Fruit fly (Drosophila melanogaster) whole organism, embryonic: Measurements from ENCODE around the gene Gycalpha99B.

ENCODE experiments used
- Antp ChIP-seq: fragments of 200-800 bp; sonication (Bioruptor generic); optimal IDR thresholded peaks from 3 replicates; lab custom pipeline; 2016; ENCODE audit warnings: missing biosample characterization, missing genetic modification characterization
- Atf3 ChIP-seq: fragments of 200-800 bp; sonication (Bioruptor generic); optimal IDR thresholded peaks from 3 replicates; lab custom pipeline; 2016; ENCODE audit warnings: missing biosample characterization, missing genetic modification characterization
- B-H2 ChIP-seq: fragments of 200-800 bp; sonication (Bioruptor generic); optimal IDR thresholded peaks from 2 replicates; lab custom pipeline; 2018; ENCODE audit warnings: missing biosample characterization, mild to moderate bottlenecking, missing genetic modification characterization
- Bgb ChIP-seq: fragments of 200-800 bp; sonication (Bioruptor generic); IDR thresholded peaks from 2 replicates; pipeline ENCODE4 v1.3.6; 2022; ENCODE audit warnings: missing biosample characterization, missing genetic modification characterization; ENCODE audit not compliant: partially characterized antibody
- CG10959 ChIP-seq: fragments of 200-800 bp; sonication (Bioruptor generic); IDR thresholded peaks from 2 replicates; pipeline ENCODE4 v1.3.6; 2022; ENCODE audit warnings: missing biosample characterization, missing genetic modification characterization
- CG11456 ChIP-seq: fragments of 200-800 bp; sonication (Bioruptor generic); IDR thresholded peaks from 3 replicates; pipeline ENCODE4 v1.3.6; 2022; ENCODE audit warnings: missing biosample characterization, missing genetic modification characterization
- CG13424 ChIP-seq: fragments of 200-800 bp; sonication (Bioruptor generic); optimal IDR thresholded peaks from 2 replicates; lab custom pipeline; 2019; ENCODE audit warnings: missing biosample characterization, mild to moderate bottlenecking, missing genetic modification characterization, moderate library complexity
- CG15269 ChIP-seq: fragments of 200-800 bp; sonication (Bioruptor generic); optimal IDR thresholded peaks from 2 replicates; lab custom pipeline; 2018; ENCODE audit warnings: missing biosample characterization, mild to moderate bottlenecking, missing genetic modification characterization, moderate library complexity
- CG1529 ChIP-seq: fragments of 200-800 bp; sonication (Bioruptor generic); optimal IDR thresholded peaks from 3 replicates; lab custom pipeline; 2018; ENCODE audit warnings: missing biosample characterization, missing genetic modification characterization
- CG16779 ChIP-seq: fragments of 200-800 bp; sonication (Bioruptor generic); IDR thresholded peaks from 2 replicates; pipeline ENCODE4 v1.3.6; 2022; ENCODE audit warnings: missing biosample characterization, missing genetic modification characterization
- CG17186 ChIP-seq: fragments of 200-800 bp; sonication (Bioruptor generic); optimal IDR thresholded peaks from 3 replicates; lab custom pipeline; 2017; ENCODE audit warnings: missing biosample characterization, missing genetic modification reagents, missing genetic modification characterization
- CG17359 ChIP-seq: fragments of 200-800 bp; sonication (Bioruptor generic); optimal IDR thresholded peaks from 3 replicates; lab custom pipeline; 2018; ENCODE audit warnings: missing biosample characterization, mild to moderate bottlenecking, missing genetic modification characterization, moderate library complexity
- CG18476 ChIP-seq: fragments of 200-800 bp; sonication (Bioruptor generic); optimal IDR thresholded peaks from 2 replicates; lab custom pipeline; 2016; ENCODE audit warnings: missing biosample characterization, mild to moderate bottlenecking, missing genetic modification characterization
- CG2678 ChIP-seq: fragments of 200-800 bp; sonication (Bioruptor generic); optimal IDR thresholded peaks from 3 replicates; lab custom pipeline; 2019; ENCODE audit warnings: missing biosample characterization, mild to moderate bottlenecking, missing genetic modification characterization, moderate library complexity
- CG2889 ChIP-seq: fragments of 200-800 bp; sonication (Bioruptor generic); IDR thresholded peaks from 3 replicates; pipeline ENCODE4 v1.3.6; 2022; ENCODE audit warnings: missing biosample characterization, missing genetic modification characterization
- CG5245 ChIP-seq: fragments of 200-800 bp; sonication (Bioruptor generic); optimal IDR thresholded peaks from 3 replicates; lab custom pipeline; 2016; ENCODE audit warnings: missing biosample characterization, missing genetic modification characterization
- CG5953 ChIP-seq: fragments of 200-800 bp; sonication (Bioruptor generic); IDR thresholded peaks from 2 replicates; pipeline ENCODE4 v1.3.6; 2022; ENCODE audit warnings: missing biosample characterization, missing genetic modification characterization
- CG7372 ChIP-seq: fragments of 200-800 bp; sonication (Bioruptor generic); IDR thresholded peaks from 2 replicates; pipeline ENCODE4 v1.3.6; 2022; ENCODE audit warnings: missing biosample characterization, missing genetic modification characterization
- CG8388 ChIP-seq: fragments of 200-800 bp; sonication (Bioruptor generic); optimal IDR thresholded peaks from 2 replicates; lab custom pipeline; 2019; ENCODE audit warnings: missing biosample characterization, mild to moderate bottlenecking, missing genetic modification characterization, moderate library complexity
- CG9215 ChIP-seq: fragments of 200-800 bp; sonication (Bioruptor generic); IDR thresholded peaks from 2 replicates; pipeline ENCODE4 v1.3.6; 2022; ENCODE audit warnings: missing biosample characterization, missing genetic modification characterization
- CG9727 ChIP-seq: fragments of 200-800 bp; sonication (Bioruptor generic); optimal IDR thresholded peaks from 3 replicates; lab custom pipeline; 2017; ENCODE audit warnings: missing biosample characterization, mild to moderate bottlenecking, missing genetic modification characterization
- CTCF ChIP-seq: fragments of 200-800 bp; sonication (Bioruptor generic); optimal IDR thresholded peaks from 2 replicates; lab custom pipeline; 2017; ENCODE audit warnings: missing biosample characterization, mild to moderate bottlenecking, missing genetic modification characterization, moderate library complexity
- Chrac-16 ChIP-seq: fragments of 200-800 bp; sonication (Bioruptor generic); optimal IDR thresholded peaks from 3 replicates; lab custom pipeline; 2016; ENCODE audit warnings: missing biosample characterization, missing genetic modification characterization
- Dbx ChIP-seq: fragments of 200-800 bp; sonication (Bioruptor generic); IDR thresholded peaks from 3 replicates; pipeline ENCODE4 v1.3.6; 2022; ENCODE audit warnings: missing biosample characterization, missing genetic modification characterization
- Dfd ChIP-seq, 2 experiments: fragments of >200 bp; optimal IDR thresholded peaks; 2 replicates each; lab custom pipeline; 2017; ENCODE audit warnings: missing biosample characterization in 2 of 2, missing genetic modification characterization in 2 of 2
- Fer2 ChIP-seq: fragments of 200-800 bp; sonication (Bioruptor generic); optimal IDR thresholded peaks from 2 replicates; lab custom pipeline; 2018; ENCODE audit warnings: missing biosample characterization, mild to moderate bottlenecking, missing genetic modification characterization, moderate library complexity
- Gsc ChIP-seq: fragments of 200-800 bp; sonication (Bioruptor generic); IDR thresholded peaks from 2 replicates; pipeline ENCODE4 v1.3.6; 2022; ENCODE audit warnings: missing biosample characterization, missing genetic modification characterization
- Lhr ChIP-seq: fragments of 200-800 bp; sonication (Bioruptor generic); optimal IDR thresholded peaks from 3 replicates; lab custom pipeline; 2017; ENCODE audit warnings: mild to moderate bottlenecking, missing biosample characterization, missing genetic modification reagents, missing genetic modification characterization
- Max ChIP-seq: fragments of 200-800 bp; sonication (Bioruptor generic); optimal IDR thresholded peaks from 2 replicates; lab custom pipeline; 2016; ENCODE audit warnings: missing biosample characterization, mild to moderate bottlenecking, missing genetic modification characterization
- Med ChIP-seq: fragments of 200-800 bp; sonication (Bioruptor generic); peaks from one replicate; lab custom pipeline; 2016; ENCODE audit warnings: missing biosample characterization, missing genetic modification characterization, mild to moderate bottlenecking, inconsistent platforms, moderate library complexity
- Opbp ChIP-seq: fragments of 200-800 bp; sonication (Bioruptor generic); IDR thresholded peaks from 3 replicates; pipeline ENCODE4 v1.3.6; 2022; ENCODE audit warnings: missing biosample characterization, missing genetic modification characterization; ENCODE audit not compliant: partially characterized antibody
- Poxn ChIP-seq: fragments of 200-800 bp; sonication (Bioruptor generic); IDR thresholded peaks from 2 replicates; pipeline ENCODE4 v1.3.6; 2022; ENCODE audit warnings: missing biosample characterization, missing genetic modification characterization
- Scr ChIP-seq: fragments of 200-800 bp; sonication (Bioruptor generic); IDR thresholded peaks from 2 replicates; pipeline ENCODE4 v1.3.6; 2022; ENCODE audit warnings: missing biosample characterization, missing genetic modification characterization; ENCODE audit not compliant: partially characterized antibody
- Vsx1 ChIP-seq: fragments of 200-800 bp; sonication (Bioruptor generic); optimal IDR thresholded peaks from 2 replicates; lab custom pipeline; 2017; ENCODE audit warnings: missing biosample characterization, mild to moderate bottlenecking, missing genetic modification characterization, missing genetic modification reagents
- dpn ChIP-seq, 2 experiments: fragments of 200-800 bp; sonication (Bioruptor generic); optimal IDR thresholded peaks; 3 replicates each; lab custom pipeline; 2016; ENCODE audit warnings: missing biosample characterization in 2 of 2, missing genetic modification characterization in 2 of 2
- ewg ChIP-seq: fragments of 200-800 bp; sonication (Bioruptor generic); optimal IDR thresholded peaks from 3 replicates; lab custom pipeline; 2017; ENCODE audit warnings: mild to moderate bottlenecking, missing biosample characterization, missing genetic modification reagents, missing genetic modification characterization
- fd3F ChIP-seq: fragments of 200-800 bp; sonication (Bioruptor generic); optimal IDR thresholded peaks from 2 replicates; lab custom pipeline; 2018; ENCODE audit warnings: missing biosample characterization, mild to moderate bottlenecking, missing genetic modification characterization, moderate library complexity
- fu2 ChIP-seq: fragments of 200-800 bp; sonication (Bioruptor generic); optimal IDR thresholded peaks from 2 replicates; lab custom pipeline; 2016; ENCODE audit warnings: missing biosample characterization, missing genetic modification characterization
- hbn ChIP-seq: fragments of 200-800 bp; sonication (Bioruptor generic); IDR thresholded peaks from 2 replicates; pipeline ENCODE4 v1.3.6; 2022; ENCODE audit warnings: missing biosample characterization, missing genetic modification characterization; ENCODE audit not compliant: partially characterized antibody
- hth ChIP-seq: fragments of >200 bp; optimal IDR thresholded peaks from 2 replicates; lab custom pipeline; 2017; ENCODE audit warnings: inconsistent platforms
- inv ChIP-seq: fragments of 200-800 bp; sonication (Bioruptor generic); IDR thresholded peaks from 2 replicates; pipeline ENCODE4 v1.3.6; 2022; ENCODE audit warnings: missing biosample characterization, missing genetic modification characterization; ENCODE audit not compliant: partially characterized antibody
- jing ChIP-seq: fragments of 200-800 bp; sonication (Bioruptor generic); optimal IDR thresholded peaks from 2 replicates; lab custom pipeline; 2018; ENCODE audit warnings: missing biosample characterization, mild to moderate bottlenecking, missing genetic modification characterization
- jumu ChIP-seq: fragments of 200-800 bp; sonication (Bioruptor generic); optimal IDR thresholded peaks from 3 replicates; lab custom pipeline; 2016; ENCODE audit warnings: missing biosample characterization, missing genetic modification characterization
- knrl ChIP-seq: fragments of 200-800 bp; sonication (Bioruptor generic); IDR thresholded peaks from 3 replicates; pipeline ENCODE4 v1.3.6; 2022; ENCODE audit warnings: missing biosample characterization, missing genetic modification characterization; ENCODE audit not compliant: partially characterized antibody
- prd ChIP-seq, 3 experiments: fragments of >200 bp in 2 of 3; fragments of 200-800 bp in 1 of 3; sonication (Bioruptor generic) in 1 of 3; optimal IDR thresholded peaks in 2 of 3; IDR thresholded peaks in 1 of 3; 2 replicates in 2 of 3; 3 replicates in 1 of 3; pipeline versions ENCODE4 v1.3.6 to Lab custom; 2017 to 2022; ENCODE audit warnings: missing biosample characterization in 1 of 3, missing genetic modification characterization in 1 of 3
- shn ChIP-seq: fragments of 200-800 bp; sonication (Bioruptor generic); optimal IDR thresholded peaks from 3 replicates; lab custom pipeline; 2016; ENCODE audit warnings: missing biosample characterization, missing genetic modification characterization
- slbo ChIP-seq: fragments of 200-800 bp; sonication (Bioruptor generic); IDR thresholded peaks from 2 replicates; pipeline ENCODE4 v1.3.6; 2022; ENCODE audit warnings: missing biosample characterization, missing genetic modification characterization

Gycalpha99B gene

DNA sequence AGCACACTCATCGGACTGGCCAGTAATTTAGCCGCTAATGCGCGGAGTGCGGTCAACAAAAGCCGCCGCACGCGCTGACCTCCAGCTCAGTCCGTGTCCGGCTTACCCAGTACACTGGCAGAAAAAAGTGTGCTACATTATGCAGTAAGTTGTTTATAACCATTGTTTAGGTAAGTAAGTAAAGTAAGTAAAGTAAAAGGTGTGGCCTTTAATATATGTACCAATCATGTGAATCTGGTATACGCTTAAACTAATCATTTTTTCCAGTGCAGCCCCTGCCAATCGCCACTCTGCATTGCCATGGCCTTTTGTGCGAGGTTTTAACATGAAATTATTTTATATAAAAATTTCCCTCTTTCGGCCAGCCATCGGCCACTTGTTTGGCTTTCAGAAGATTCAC lies 29.1 kb downstream of the Gycalpha99B start (continued):
- no peak for TF ChIP-seq Vsx1 (GFP tag; lab: Kevin White, UChicago)
- TF ChIP-seq CG16779 (GFP tag; lab: Robert Waterston, UW) = no peak
- no peak for TF ChIP-seq Opbp (GFP tag; lab: Robert Waterston, UW)
- TF ChIP-seq Max (GFP tag; lab: Kevin White, UChicago) = no peak
- TF ChIP-seq Antp (GFP tag; lab: Kevin White, UChicago) = no peak
- no peak for TF ChIP-seq Fer2 (tag; lab: Kevin White, UChicago)
- TF ChIP-seq CG11456 (GFP tag; lab: Robert Waterston, UW) = no peak
- no peak for TF ChIP-seq CG9215 (GFP tag; lab: Robert Waterston, UW)
- no peak for TF ChIP-seq shn (GFP tag; lab: Kevin White, UChicago)
- no peak for TF ChIP-seq CG5953 (GFP tag; lab: Robert Waterston, UW)
- no peak for TF ChIP-seq Scr (GFP tag; lab: Robert Waterston, UW)
- no peak for TF ChIP-seq CG2889
- TF ChIP-seq CG2678 (tag; lab: Kevin White, UChicago) = no peak
- TF ChIP-seq CG17186 = no peak
- TF ChIP-seq Gsc (GFP tag; lab: Robert Waterston, UW) = no peak
- TF ChIP-seq CG9727 = peak; percentile 5
- no peak for TF ChIP-seq Dbx
- no peak for TF ChIP-seq B-H2 (GFP tag; lab: Kevin White, UChicago)
- TF ChIP-seq CG15269 (tag; lab: Kevin White, UChicago) = no peak
- no peak for TF ChIP-seq knrl (GFP tag; lab: Robert Waterston, UW)
- no peak for TF ChIP-seq fu2
- TF ChIP-seq hth (lab: Kevin White, UChicago) = no peak
- no peak for TF ChIP-seq Atf3 (GFP tag; lab: Kevin White, UChicago)
- TF ChIP-seq slbo (GFP tag; lab: Robert Waterston, UW) = no peak
- no peak for TF ChIP-seq dpn (GFP tag; optimal IDR thresholded peaks at IDR 0.05; lab: Kevin White, UChicago)
- no peak for TF ChIP-seq CG13424 (tag; lab: Kevin White, UChicago)
- no peak for TF ChIP-seq jing (GFP tag; lab: Kevin White, UChicago)
- peak; percentile 53 for TF ChIP-seq Med (GFP tag; lab: Kevin White, UChicago)
- no peak for TF ChIP-seq ewg (GFP tag; lab: Kevin White, UChicago)
- no peak for TF ChIP-seq fd3F (GFP tag; lab: Kevin White, UChicago)
- no peak for TF ChIP-seq CG5245 (GFP tag; lab: Kevin White, UChicago)
- TF ChIP-seq Lhr (GFP tag; lab: Kevin White, UChicago) = no peak
- no peak for TF ChIP-seq Chrac-16
- no peak for TF ChIP-seq jumu (GFP tag; lab: Kevin White, UChicago)
- no peak for TF ChIP-seq CG1529 (GFP tag; lab: Kevin White, UChicago)
- no peak for TF ChIP-seq Dfd (GFP tag; optimal IDR thresholded peaks at IDR 0.05; lab: Kevin White, UChicago)
- no peak for TF ChIP-seq CG10959 (GFP tag; lab: Robert Waterston, UW)
- TF ChIP-seq CG7372 (GFP tag; lab: Robert Waterston, UW) = no peak
- no peak for TF ChIP-seq CTCF (GFP tag; lab: Kevin White, UChicago)
- TF ChIP-seq CG18476 (GFP tag; lab: Kevin White, UChicago) = no peak
- TF ChIP-seq hbn = no peak
- TF ChIP-seq prd (optimal IDR thresholded peaks at IDR 0.05; lab: Kevin White, UChicago) = no peak
- peak; percentile 55; the same call in 2 of the 3 replicates for TF ChIP-seq prd (GFP tag; IDR thresholded peaks at IDR 0.05; lab: Robert Waterston, UW)
- TF ChIP-seq Poxn (GFP tag; lab: Robert Waterston, UW) = no peak
- no peak for TF ChIP-seq Bgb (GFP tag; lab: Robert Waterston, UW)
- no peak for TF ChIP-seq CG8388 (GFP tag; lab: Kevin White, UChicago)
- TF ChIP-seq CG17359 (tag; lab: Kevin White, UChicago) = no peak
- no peak for TF ChIP-seq inv
